Worm (Caenorhabditis elegans): ENCODE measurements around the gene srh-149.
"Not testable (repeated sequence)": the region's sequence is repeated elsewhere in the genome, so short reads cannot be mapped to it uniquely, and the experiment has no call there.

DNA sequence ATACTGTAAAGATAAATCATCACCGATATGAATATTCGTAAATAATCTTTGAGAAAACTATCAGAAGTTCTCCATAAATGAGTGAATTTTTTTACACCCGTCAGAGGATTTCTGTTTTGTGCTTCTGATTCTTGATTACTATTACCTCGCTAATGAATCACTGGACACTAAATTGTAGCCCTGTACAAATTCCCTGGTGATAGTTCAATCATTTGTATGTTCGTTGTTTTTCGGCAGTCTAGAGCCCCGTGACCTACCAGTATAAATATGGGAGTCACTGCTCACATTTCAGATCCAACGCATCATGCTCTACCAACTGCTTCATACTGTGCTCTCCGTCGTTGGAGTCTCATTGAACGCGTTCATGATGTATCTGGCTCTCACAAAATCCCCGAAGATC, 37.9 kb downstream of the srh-149 start, which contains the start of gene srd-27:
- not testable (repeated sequence) for TF ChIP-seq Y48G9A.11 (GFP tag; IDR thresholded peaks at IDR 0.05); zfp-2 (tag; optimal IDR thresholded peaks at IDR 0.05); nhr-102 (tag; optimal IDR thresholded peaks at IDR 0.05); lin-29 (GFP tag; IDR thresholded peaks at IDR 0.05); ctbp-1 (GFP tag; IDR thresholded peaks at IDR 0.05); F26F4.8 (GFP tag; conservative IDR thresholded peaks at IDR 0.05); skn-1 (tag; optimal IDR thresholded peaks at IDR 0.05); Y105C5A.15 (GFP tag; IDR thresholded peaks at IDR 0.05)

All from whole organism, L4 larva.